Worm (Caenorhabditis elegans) whole organism, mixed stage, embryonic: ENCODE data around the gene dpf-2.

ENCODE experiments used
- ces-1 ChIP-seq: fragments of 150-350 bp; optimal IDR thresholded peaks from 2 replicates; lab custom pipeline; 2014; ENCODE audit warnings: missing biosample characterization, missing genetic modification reagents, missing genetic modification characterization
- cnd-1 ChIP-seq: fragments of 200-800 bp; sonication (Bioruptor generic); optimal IDR thresholded peaks from 2 replicates; lab custom pipeline; 2018; ENCODE audit warnings: mild to moderate bottlenecking, missing genetic modification characterization, missing compliant biosample characterization
- elt-3 ChIP-seq: fragments of 150-350 bp; optimal IDR thresholded peaks from 2 replicates; lab custom pipeline; 2014; ENCODE audit warnings: missing biosample characterization, missing genetic modification characterization
- lin-13 ChIP-seq: fragments of 150-350 bp; optimal IDR thresholded peaks from 2 replicates; lab custom pipeline; 2014; ENCODE audit warnings: missing biosample characterization, missing genetic modification characterization
- lsy-2 ChIP-seq: fragments of 150-350 bp; optimal IDR thresholded peaks from 2 replicates; lab custom pipeline; 2014; ENCODE audit warnings: missing biosample characterization, missing genetic modification characterization
- mep-1 ChIP-seq: fragments of 150-350 bp; optimal IDR thresholded peaks from 2 replicates; lab custom pipeline; 2017; ENCODE audit warnings: missing biosample characterization, missing genetic modification reagents, missing genetic modification characterization, inconsistent platforms
- mls-2 ChIP-seq: sonication (generic microtip); optimal IDR thresholded peaks from 2 replicates; lab custom pipeline; 2016; ENCODE audit warnings: mild to moderate bottlenecking, missing genetic modification characterization, moderate library complexity, missing compliant biosample characterization
- nhr-237 ChIP-seq: fragments of 150-350 bp; optimal IDR thresholded peaks from 2 replicates; lab custom pipeline; 2014; ENCODE audit warnings: missing biosample characterization, missing genetic modification characterization
- unc-39 ChIP-seq: fragments of 150-350 bp; optimal IDR thresholded peaks from 2 replicates; lab custom pipeline; 2014; ENCODE audit warnings: missing biosample characterization, missing genetic modification characterization
- unc-62 ChIP-seq: fragments of 150-350 bp; optimal IDR thresholded peaks from 2 replicates; lab custom pipeline; 2014; ENCODE audit warnings: missing biosample characterization, missing genetic modification reagents, missing genetic modification characterization

- no peak for TF ChIP-seq lin-13
- TF ChIP-seq elt-3: no peak
- no peak for TF ChIP-seq unc-62
- TF ChIP-seq lsy-2 (tag; lab: Kevin White, UChicago): no peak
- TF ChIP-seq mep-1 (tag; lab: Kevin White, UChicago): no peak
- TF ChIP-seq cnd-1: no peak
- no peak for TF ChIP-seq unc-39
- TF ChIP-seq mls-2 (tag; lab: Kevin White, UChicago): no peak
- TF ChIP-seq nhr-237: no peak
- no peak for TF ChIP-seq ces-1
Observed at ce11 chrX:14792315-14793197, 39.1 kb upstream of the dpf-2 start.
